Worm (Caenorhabditis elegans) whole organism, L2 larva: ENCODE measurements around the gene C49H3.4.
A peak's percentile ranks its signal among the peaks of the same experiment; 100 is the strongest.

ENCODE experiments used
- C34F6.9 ChIP-seq: fragments of 150-350 bp; optimal IDR thresholded peaks from 2 replicates; lab custom pipeline; 2014; ENCODE audit warnings: missing biosample characterization, missing genetic modification characterization
- F13H6.1 ChIP-seq: sonication (generic microtip); optimal IDR thresholded peaks from 2 replicates; lab custom pipeline; 2016; ENCODE audit warnings: missing genetic modification characterization, missing compliant biosample characterization
- R02D3.7 ChIP-seq: fragments of 150-350 bp; optimal IDR thresholded peaks from 2 replicates; lab custom pipeline; 2014; ENCODE audit warnings: missing biosample characterization, missing genetic modification characterization
- Y55F3AM.14 ChIP-seq: fragments of 200-800 bp; sonication (Bioruptor generic); optimal IDR thresholded peaks from 2 replicates; lab custom pipeline; 2018; ENCODE audit warnings: mild to moderate bottlenecking, missing genetic modification characterization, missing compliant biosample characterization
- ZK546.5 ChIP-seq: sonication (generic microtip); optimal IDR thresholded peaks from 2 replicates; lab custom pipeline; 2017; ENCODE audit warnings: missing biosample characterization, missing genetic modification characterization
- alr-1 ChIP-seq: fragments of 150-350 bp; optimal IDR thresholded peaks from 2 replicates; lab custom pipeline; 2014; ENCODE audit warnings: missing biosample characterization, missing genetic modification characterization
- ama-1 ChIP-seq: fragments of 150-350 bp; optimal IDR thresholded peaks from 2 replicates; lab custom pipeline; 2018; ENCODE audit warnings: inconsistent platforms
- ceh-16 ChIP-seq: fragments of 150-350 bp; optimal IDR thresholded peaks from 2 replicates; lab custom pipeline; 2014; ENCODE audit warnings: missing biosample characterization, missing genetic modification characterization
- ceh-82 ChIP-seq: fragments of 150-350 bp; optimal IDR thresholded peaks from 2 replicates; lab custom pipeline; 2014; ENCODE audit warnings: missing biosample characterization, missing genetic modification characterization
- crh-2 ChIP-seq: sonication (generic microtip); optimal IDR thresholded peaks from 2 replicates; lab custom pipeline; 2017; ENCODE audit warnings: missing biosample characterization, missing genetic modification characterization
- dmd-4 ChIP-seq: sonication (generic microtip); optimal IDR thresholded peaks from 2 replicates; lab custom pipeline; 2017; ENCODE audit warnings: missing biosample characterization, missing genetic modification characterization
- egl-27 ChIP-seq: sonication (generic microtip); optimal IDR thresholded peaks from 3 replicates; lab custom pipeline; 2017; ENCODE audit warnings: missing biosample characterization, missing genetic modification reagents, missing genetic modification characterization
- elt-1 ChIP-seq: fragments of 150-350 bp; optimal IDR thresholded peaks from 2 replicates; lab custom pipeline; 2014; ENCODE audit warnings: missing biosample characterization, missing genetic modification characterization
- fos-1 ChIP-seq: fragments of 150-350 bp; optimal IDR thresholded peaks from 2 replicates; lab custom pipeline; 2014; ENCODE audit warnings: missing biosample characterization, missing genetic modification characterization
- gmeb-1 ChIP-seq: fragments of 150-350 bp; optimal IDR thresholded peaks from 2 replicates; lab custom pipeline; 2014; ENCODE audit warnings: missing biosample characterization, missing genetic modification characterization
- lin-11 ChIP-seq: fragments of 150-350 bp; sonication (generic microtip); optimal IDR thresholded peaks from 2 replicates; lab custom pipeline; 2014; ENCODE audit warnings: missing biosample characterization, missing genetic modification characterization, inconsistent platforms, mixed read lengths
- lin-13 ChIP-seq: fragments of 150-350 bp; optimal IDR thresholded peaks from 2 replicates; lab custom pipeline; 2014; ENCODE audit warnings: missing biosample characterization, missing genetic modification reagents, missing genetic modification characterization
- lsy-2 ChIP-seq, 2 experiments: fragments of 150-350 bp in 1 of 2; sonication (generic microtip) in 1 of 2; optimal IDR thresholded peaks; 2 replicates each; lab custom pipeline; 2014 to 2017; ENCODE audit warnings: missing biosample characterization in 2 of 2, missing genetic modification characterization in 2 of 2
- mab-5 ChIP-seq: fragments of 150-350 bp; optimal IDR thresholded peaks from 2 replicates; lab custom pipeline; 2014; ENCODE audit warnings: missing biosample characterization, missing genetic modification characterization
- mbf-1 ChIP-seq: sonication (generic microtip); optimal IDR thresholded peaks from 2 replicates; lab custom pipeline; 2017; ENCODE audit warnings: missing biosample characterization, missing genetic modification characterization
- nhr-10 ChIP-seq: sonication (generic microtip); optimal IDR thresholded peaks from 2 replicates; lab custom pipeline; 2017; ENCODE audit warnings: missing biosample characterization, missing genetic modification characterization
- nhr-11 ChIP-seq: fragments of 150-350 bp; optimal IDR thresholded peaks from 2 replicates; lab custom pipeline; 2014; ENCODE audit warnings: missing biosample characterization, missing genetic modification characterization
- nhr-129 ChIP-seq: fragments of 150-350 bp; optimal IDR thresholded peaks from 2 replicates; lab custom pipeline; 2014; ENCODE audit warnings: missing biosample characterization, missing genetic modification characterization
- nhr-21 ChIP-seq: fragments of 150-350 bp; optimal IDR thresholded peaks from 2 replicates; lab custom pipeline; 2014; ENCODE audit warnings: missing biosample characterization, missing genetic modification characterization
- nhr-23 ChIP-seq: fragments of 150-350 bp; optimal IDR thresholded peaks from 2 replicates; lab custom pipeline; 2014; ENCODE audit warnings: missing biosample characterization, missing genetic modification reagents, missing genetic modification characterization
- nhr-237 ChIP-seq: fragments of 150-350 bp; optimal IDR thresholded peaks from 2 replicates; lab custom pipeline; 2014; ENCODE audit warnings: missing biosample characterization, missing genetic modification characterization
- nhr-25 ChIP-seq: fragments of 150-350 bp; sonication (generic microtip); optimal IDR thresholded peaks from 3 replicates; lab custom pipeline; 2014; ENCODE audit warnings: missing biosample characterization, missing genetic modification characterization
- nhr-6 ChIP-seq: fragments of 150-350 bp; optimal IDR thresholded peaks from 2 replicates; lab custom pipeline; 2014; ENCODE audit warnings: missing biosample characterization, missing genetic modification characterization
- nhr-77 ChIP-seq: fragments of 150-350 bp; optimal IDR thresholded peaks from 2 replicates; lab custom pipeline; 2014; ENCODE audit warnings: missing biosample characterization, missing genetic modification characterization
- peb-1 ChIP-seq: fragments of 150-350 bp; optimal IDR thresholded peaks from 2 replicates; lab custom pipeline; 2014; ENCODE audit warnings: missing biosample characterization, missing genetic modification characterization
- sem-4 ChIP-seq: fragments of 150-350 bp; optimal IDR thresholded peaks from 2 replicates; lab custom pipeline; 2014; ENCODE audit warnings: missing biosample characterization, missing genetic modification reagents, missing genetic modification characterization
- sma-9 ChIP-seq, 2 experiments: fragments of 150-350 bp in 1 of 2; sonication (generic microtip) in 1 of 2; optimal IDR thresholded peaks; 2 replicates each; lab custom pipeline; 2014 to 2016; ENCODE audit warnings: missing genetic modification characterization in 2 of 2, mild to moderate bottlenecking in 1 of 2, missing biosample characterization in 1 of 2, missing compliant biosample characterization in 1 of 2, missing genetic modification reagents in 1 of 2, moderate library complexity in 1 of 2
- snpc-4 ChIP-seq: fragments of 150-350 bp; optimal IDR thresholded peaks from 2 replicates; lab custom pipeline; 2014; ENCODE audit warnings: missing biosample characterization, missing genetic modification characterization
- unc-39 ChIP-seq: fragments of 150-350 bp; optimal IDR thresholded peaks from 2 replicates; lab custom pipeline; 2014; ENCODE audit warnings: missing biosample characterization, missing genetic modification characterization
- unc-55 ChIP-seq: fragments of 150-350 bp; sonication (generic microtip); optimal IDR thresholded peaks from 3 replicates; lab custom pipeline; 2014; ENCODE audit warnings: missing biosample characterization, missing genetic modification reagents, missing genetic modification characterization
- unc-62 ChIP-seq: fragments of 150-350 bp; optimal IDR thresholded peaks from 2 replicates; lab custom pipeline; 2014; ENCODE audit warnings: missing biosample characterization, missing genetic modification reagents, missing genetic modification characterization
- zag-1 ChIP-seq: fragments of 150-350 bp; optimal IDR thresholded peaks from 2 replicates; lab custom pipeline; 2014; ENCODE audit warnings: missing biosample characterization, missing genetic modification characterization
- ztf-11 ChIP-seq: sonication (generic microtip); optimal IDR thresholded peaks from 2 replicates; lab custom pipeline; 2017; ENCODE audit warnings: missing biosample characterization, missing genetic modification characterization
- ztf-4 ChIP-seq: fragments of 150-350 bp; optimal IDR thresholded peaks from 2 replicates; lab custom pipeline; 2014; ENCODE audit warnings: missing biosample characterization, missing genetic modification characterization

Gene C49H3.4

ce11 chrIV:7910197-7910735 is 4.8 kb upstream of the C49H3.4 start, which contains the start of the genes npp-27 and ntl-4:
Gene npp-27, minus strand, starts transcription at chrIV:7910247.
Gene ntl-4, plus strand, starts transcription at chrIV:7910575.
- peak; percentile 50 for TF ChIP-seq crh-2 (tag; lab: Kevin White, UChicago)
- no peak for TF ChIP-seq sem-4 (tag; lab: Kevin White, UChicago)
- TF ChIP-seq lsy-2 (tag; optimal IDR thresholded peaks at IDR 0.05; lab: Kevin White, UChicago): peak in 1 of 2 experiments; percentile 38
- no peak for TF ChIP-seq elt-1 (tag; lab: Kevin White, UChicago)
- TF ChIP-seq Y55F3AM.14: no peak
- TF ChIP-seq nhr-129: peak; percentile 30
- peak; percentile 29 for TF ChIP-seq ama-1 (lab: Kevin White, UChicago)
- peak; percentile 13 for TF ChIP-seq F13H6.1 (tag; lab: Kevin White, UChicago)
- TF ChIP-seq nhr-10 (tag; lab: Kevin White, UChicago): no peak
- peak; percentile 22 for TF ChIP-seq lin-13 (GFP tag; lab: Kevin White, UChicago)
- TF ChIP-seq ztf-4 (tag; lab: Kevin White, UChicago): peak; percentile 16
- no peak for TF ChIP-seq lin-11 (tag; lab: Kevin White, UChicago)
- peak; percentile 72 for TF ChIP-seq C34F6.9
- TF ChIP-seq unc-55: peak; percentile 41
- peak; percentile 26 for TF ChIP-seq sma-9 (GFP tag; optimal IDR thresholded peaks at IDR 0.05; lab: Kevin White, UChicago)
- TF ChIP-seq sma-9 (tag; optimal IDR thresholded peaks at IDR 0.05; lab: Kevin White, UChicago): no peak
- TF ChIP-seq nhr-25 (tag; lab: Kevin White, UChicago): peak; percentile 3

- TF ChIP-seq sma-9 (GFP tag; optimal IDR thresholded peaks at IDR 0.05; lab: Kevin White, UChicago): no peak
- no peak for TF ChIP-seq sma-9 (tag; optimal IDR thresholded peaks at IDR 0.05; lab: Kevin White, UChicago)
- TF ChIP-seq ceh-82: no peak
- no peak for TF ChIP-seq lsy-2 (tag; optimal IDR thresholded peaks at IDR 0.05; lab: Kevin White, UChicago)
- no peak for TF ChIP-seq nhr-25 (tag; lab: Kevin White, UChicago)
- no peak for TF ChIP-seq nhr-6 (tag; lab: Kevin White, UChicago)
- TF ChIP-seq Y55F3AM.14: no peak
- no peak for TF ChIP-seq ztf-4 (tag; lab: Kevin White, UChicago)
- TF ChIP-seq ZK546.5 (tag; lab: Kevin White, UChicago): no peak
- TF ChIP-seq alr-1 (tag; lab: Kevin White, UChicago): no peak
- no peak for TF ChIP-seq R02D3.7 (tag; lab: Kevin White, UChicago)
Observed at ce11 chrIV:7916907-7917306, 1.8 kb downstream of the C49H3.4 start.

- TF ChIP-seq peb-1 (tag; lab: Kevin White, UChicago) (no peak), nhr-129 (no peak), dmd-4 (tag; lab: Kevin White, UChicago) (no peak), ztf-4 (tag; lab: Kevin White, UChicago) (no peak), unc-39 (tag; lab: Kevin White, UChicago) (no peak), fos-1 (no peak), gmeb-1 (tag; lab: Kevin White, UChicago) (no peak), nhr-10 (tag; lab: Kevin White, UChicago) (no peak), ztf-11 (tag; lab: Kevin White, UChicago) (no peak), unc-55 (no peak), egl-27 (tag; lab: Kevin White, UChicago) (no peak), nhr-21 (tag; lab: Kevin White, UChicago) (no peak), nhr-237 (tag; lab: Kevin White, UChicago) (no peak), nhr-6 (tag; lab: Kevin White, UChicago) (no peak), nhr-77 (tag; lab: Kevin White, UChicago) (no peak), nhr-11 (tag; lab: Kevin White, UChicago) (no peak), unc-62 (no peak), Y55F3AM.14 (no peak), mbf-1 (no peak)
Observed at ce11 chrIV:7917881-7918280, 2.8 kb downstream of the C49H3.4 start.

ce11 chrIV:7920126-7920525 is 5.0 kb downstream of the C49H3.4 start, which contains the start of gene C49H3.16:
Gene C49H3.16, plus strand, starts transcription at chrIV:7920426.
- TF ChIP-seq crh-2 (tag; lab: Kevin White, UChicago): no peak
- no peak for TF ChIP-seq lsy-2 (tag; optimal IDR thresholded peaks at IDR 0.05; lab: Kevin White, UChicago)
- TF ChIP-seq Y55F3AM.14: no peak
- TF ChIP-seq egl-27 (tag; lab: Kevin White, UChicago): no peak
- TF ChIP-seq nhr-6 (tag; lab: Kevin White, UChicago): no peak
- TF ChIP-seq sma-9 (GFP tag; optimal IDR thresholded peaks at IDR 0.05; lab: Kevin White, UChicago): no peak
- TF ChIP-seq sma-9 (tag; optimal IDR thresholded peaks at IDR 0.05; lab: Kevin White, UChicago): no peak
- TF ChIP-seq snpc-4 (tag; lab: Kevin White, UChicago): no peak
- no peak for TF ChIP-seq fos-1
- TF ChIP-seq ZK546.5 (tag; lab: Kevin White, UChicago): no peak
- TF ChIP-seq ceh-16 (tag; lab: Kevin White, UChicago): no peak
- no peak for TF ChIP-seq unc-39 (tag; lab: Kevin White, UChicago)
- TF ChIP-seq unc-62: no peak
- no peak for TF ChIP-seq mab-5 (tag; lab: Kevin White, UChicago)
- no peak for TF ChIP-seq nhr-129
- no peak for TF ChIP-seq dmd-4 (tag; lab: Kevin White, UChicago)
- no peak for TF ChIP-seq zag-1 (tag; lab: Kevin White, UChicago)
- TF ChIP-seq nhr-23 (tag; lab: Kevin White, UChicago): no peak
